Worm (Caenorhabditis elegans) whole organism, L4 larva: Measurements from ENCODE around the gene npr-17.

Experiments used
- F44E2.7 ChIP-seq: fragments of 200-800 bp; sonication (Bioruptor generic); IDR thresholded peaks from 2 replicates; pipeline ENCODE4 v2.1.2; 2022; ENCODE audit warnings: missing genetic modification characterization, missing compliant biosample characterization
- R02D3.7 ChIP-seq: fragments of 150-350 bp; sonication (generic microtip); optimal IDR thresholded peaks from 3 replicates; lab custom pipeline; 2014; ENCODE audit warnings: missing biosample characterization, missing genetic modification characterization
- Y48G9A.11 ChIP-seq: fragments of 200-800 bp; sonication (Bioruptor generic); IDR thresholded peaks from 2 replicates; pipeline ENCODE4 v1.3.6; 2022; ENCODE audit warnings: missing genetic modification reagents, missing genetic modification characterization, missing compliant biosample characterization
- Y75B8A.6 ChIP-seq: fragments of 200-800 bp; sonication (Bioruptor generic); IDR thresholded peaks from 2 replicates; pipeline ENCODE4 v1.3.6; 2022; ENCODE audit warnings: missing genetic modification reagents, missing genetic modification characterization, missing compliant biosample characterization
- ZK337.2 ChIP-seq: fragments of 200-800 bp; sonication (Bioruptor generic); IDR thresholded peaks from 2 replicates; pipeline ENCODE4 v1.3.6; 2022; ENCODE audit warnings: missing genetic modification reagents, missing genetic modification characterization, missing compliant biosample characterization
- ZK546.5 ChIP-seq, 2 experiments: sonication (generic microtip); optimal IDR thresholded peaks; 2 replicates each; lab custom pipeline; 2017; ENCODE audit warnings: missing biosample characterization in 2 of 2, missing genetic modification characterization in 2 of 2
- aha-1 ChIP-seq: fragments of 150-350 bp; peaks from one replicate; lab custom pipeline; 2014; ENCODE audit warnings: missing biosample characterization, missing genetic modification characterization
- ama-1 ChIP-seq: fragments of 150-350 bp; optimal IDR thresholded peaks from 2 replicates; lab custom pipeline; 2014; ENCODE audit warnings: inconsistent platforms, mixed read lengths
- arid-1 ChIP-seq: fragments of 200-800 bp; sonication (Bioruptor generic); conservative IDR thresholded peaks from 2 replicates; pipeline ENCODE4 v1.3.6; 2022; ENCODE audit warnings: missing genetic modification reagents, missing genetic modification characterization, missing compliant biosample characterization
- ceh-20 ChIP-seq: fragments of 200-800 bp; sonication (Bioruptor generic); IDR thresholded peaks from 2 replicates; pipeline ENCODE4 v1.3.6; 2022; ENCODE audit warnings: missing genetic modification reagents, missing genetic modification characterization, missing compliant biosample characterization
- ceh-62 ChIP-seq: sonication (generic microtip); optimal IDR thresholded peaks from 2 replicates; lab custom pipeline; 2017; ENCODE audit warnings: missing biosample characterization, missing genetic modification characterization
- cey-2 ChIP-seq: sonication (generic microtip); optimal IDR thresholded peaks from 3 replicates; lab custom pipeline; 2017; ENCODE audit warnings: missing genetic modification characterization, mild to moderate bottlenecking, missing compliant biosample characterization, antibody characterized with exemption, borderline replicate concordance; ENCODE audit not compliant: insufficient read depth
- daf-12 ChIP-seq: fragments of 150-350 bp; optimal IDR thresholded peaks from 2 replicates; lab custom pipeline; 2014; ENCODE audit warnings: missing biosample characterization, missing genetic modification reagents, missing genetic modification characterization
- daf-16 ChIP-seq, 3 experiments: sonication (generic microtip); optimal IDR thresholded peaks; 2 replicates each; lab custom pipeline; 2016 to 2017; ENCODE audit warnings: missing genetic modification characterization in 3 of 3, missing genetic modification reagents in 3 of 3, mild to moderate bottlenecking in 2 of 3, missing compliant biosample characterization in 2 of 3, missing biosample characterization in 1 of 3, moderate library complexity in 1 of 3
- dmd-6 ChIP-seq: fragments of 200-800 bp; sonication (Bioruptor generic); IDR thresholded peaks from 2 replicates; pipeline ENCODE4 v1.3.6; 2022; ENCODE audit warnings: missing genetic modification reagents, missing genetic modification characterization, missing compliant biosample characterization
- dmd-8 ChIP-seq: fragments of 200-800 bp; sonication (Bioruptor generic); IDR thresholded peaks from 2 replicates; pipeline ENCODE4 v1.3.6; 2022; ENCODE audit warnings: missing genetic modification characterization, missing compliant biosample characterization
- dmd-9 ChIP-seq: fragments of 200-800 bp; sonication (Bioruptor generic); IDR thresholded peaks from 2 replicates; pipeline ENCODE4 v1.3.6; 2022; ENCODE audit warnings: missing genetic modification reagents, missing genetic modification characterization, missing compliant biosample characterization
- duxl-1 ChIP-seq: sonication (generic microtip); optimal IDR thresholded peaks from 2 replicates; lab custom pipeline; 2016; ENCODE audit warnings: mild to moderate bottlenecking, missing genetic modification characterization, moderate library complexity, missing compliant biosample characterization; ENCODE audit not compliant: poor library complexity
- egl-27 ChIP-seq: sonication (generic microtip); optimal IDR thresholded peaks from 3 replicates; lab custom pipeline; 2017; ENCODE audit warnings: missing biosample characterization, missing genetic modification reagents, missing genetic modification characterization
- fos-1 ChIP-seq: fragments of 150-350 bp; optimal IDR thresholded peaks from 2 replicates; lab custom pipeline; 2014; ENCODE audit warnings: missing biosample characterization, missing genetic modification characterization
- hlh-30 ChIP-seq: sonication (generic microtip); optimal IDR thresholded peaks from 2 replicates; lab custom pipeline; 2017; ENCODE audit warnings: antibody characterized with exemption, mild to moderate bottlenecking, missing genetic modification characterization, missing compliant biosample characterization; ENCODE audit not compliant: insufficient read depth
- lim-7 ChIP-seq: fragments of 200-800 bp; sonication (Bioruptor generic); IDR thresholded peaks from 2 replicates; pipeline ENCODE4 v1.3.6; 2022; ENCODE audit warnings: missing genetic modification characterization, missing compliant biosample characterization
- lin-13 ChIP-seq: fragments of 150-350 bp; optimal IDR thresholded peaks from 2 replicates; lab custom pipeline; 2014; ENCODE audit warnings: missing biosample characterization, missing genetic modification reagents, missing genetic modification characterization
- lin-15B ChIP-seq: fragments of 150-350 bp; sonication (generic microtip); optimal IDR thresholded peaks from 3 replicates; lab custom pipeline; 2014; ENCODE audit warnings: missing biosample characterization, missing genetic modification characterization
- lin-38 ChIP-seq: fragments of 200-800 bp; sonication (Bioruptor generic); IDR thresholded peaks from 2 replicates; pipeline ENCODE4 v1.3.6; 2022; ENCODE audit warnings: missing genetic modification reagents, missing genetic modification characterization, missing compliant biosample characterization
- lin-39 ChIP-seq: fragments of 150-350 bp; optimal IDR thresholded peaks from 2 replicates; lab custom pipeline; 2014; ENCODE audit warnings: missing biosample characterization, missing genetic modification reagents, missing genetic modification characterization
- madf-5 ChIP-seq, 2 experiments: fragments of 200-800 bp; sonication (Bioruptor generic); IDR thresholded peaks; 2 replicates each; pipeline ENCODE4 v1.3.6; 2022; ENCODE audit warnings: missing compliant biosample characterization in 2 of 2, missing genetic modification characterization in 2 of 2
- madf-9 ChIP-seq: fragments of 200-800 bp; sonication (Bioruptor generic); conservative IDR thresholded peaks from 2 replicates; pipeline ENCODE4 v1.3.6; 2022; ENCODE audit warnings: missing genetic modification reagents, missing genetic modification characterization, missing compliant biosample characterization
- mdl-1 ChIP-seq, 2 experiments: fragments of 150-350 bp in 1 of 2; sonication (generic microtip) in 1 of 2; optimal IDR thresholded peaks; 2 replicates each; lab custom pipeline; 2014 to 2017; ENCODE audit warnings: missing biosample characterization in 2 of 2, missing genetic modification characterization in 2 of 2
- mxl-3 ChIP-seq: fragments of 200-800 bp; sonication (Bioruptor generic); optimal IDR thresholded peaks from 2 replicates; lab custom pipeline; 2018; ENCODE audit warnings: mild to moderate bottlenecking, missing genetic modification characterization, missing compliant biosample characterization
- nhr-11 ChIP-seq: fragments of 150-350 bp; optimal IDR thresholded peaks from 2 replicates; lab custom pipeline; 2014; ENCODE audit warnings: missing biosample characterization, missing genetic modification characterization
- nhr-25 ChIP-seq: sonication (generic microtip); optimal IDR thresholded peaks from 2 replicates; lab custom pipeline; 2017; ENCODE audit warnings: missing genetic modification characterization, mild to moderate bottlenecking, missing compliant biosample characterization, antibody characterized with exemption, moderate library complexity, borderline replicate concordance; ENCODE audit not compliant: insufficient read depth
- nhr-41 ChIP-seq: fragments of 200-800 bp; sonication (Bioruptor generic); IDR thresholded peaks from 2 replicates; pipeline ENCODE4 v1.3.6; 2022; ENCODE audit warnings: missing genetic modification reagents, missing genetic modification characterization, missing compliant biosample characterization
- nhr-6 ChIP-seq: fragments of 150-350 bp; optimal IDR thresholded peaks from 2 replicates; lab custom pipeline; 2014; ENCODE audit warnings: missing biosample characterization, missing genetic modification characterization
- rbr-2 ChIP-seq: sonication (generic microtip); optimal IDR thresholded peaks from 2 replicates; lab custom pipeline; 2016; ENCODE audit warnings: missing genotype, missing genetic modification characterization, missing compliant biosample characterization
- saeg-2 ChIP-seq: fragments of 200-800 bp; sonication (Bioruptor generic); IDR thresholded peaks from 2 replicates; pipeline ENCODE4 v1.3.6; 2022; ENCODE audit warnings: missing genetic modification reagents, missing genetic modification characterization, missing compliant biosample characterization
- set-16 ChIP-seq: fragments of 200-800 bp; sonication (Bioruptor generic); IDR thresholded peaks from 2 replicates; pipeline ENCODE4 v1.3.6; 2022; ENCODE audit warnings: missing genetic modification reagents, missing genetic modification characterization, missing compliant biosample characterization
- skn-1 ChIP-seq: fragments of 150-350 bp; optimal IDR thresholded peaks from 2 replicates; lab custom pipeline; 2014; ENCODE audit warnings: missing biosample characterization, missing genetic modification characterization
- snpc-1.2 ChIP-seq: fragments of 200-800 bp; sonication (Bioruptor generic); IDR thresholded peaks from 2 replicates; pipeline ENCODE4 v1.3.6; 2022; ENCODE audit warnings: missing genetic modification reagents, missing genetic modification characterization, missing compliant biosample characterization
- snpc-4 ChIP-seq: fragments of 150-350 bp; optimal IDR thresholded peaks from 2 replicates; lab custom pipeline; 2014; ENCODE audit warnings: missing biosample characterization, missing genetic modification characterization
- spr-3 ChIP-seq: fragments of 200-800 bp; sonication (Bioruptor generic); optimal IDR thresholded peaks from 2 replicates; lab custom pipeline; 2018; ENCODE audit warnings: mild to moderate bottlenecking, missing genetic modification characterization, missing compliant biosample characterization
- unc-39 ChIP-seq: sonication (generic microtip); optimal IDR thresholded peaks from 2 replicates; lab custom pipeline; 2017; ENCODE audit warnings: missing biosample characterization, missing genetic modification characterization
- unc-62 ChIP-seq, 3 experiments: fragments of 150-350 bp in 1 of 3; sonication (generic microtip); optimal IDR thresholded peaks in 2 of 3; peaks in 1 of 3; 1 replicate in 1 of 3; 2 replicates in 2 of 3; lab custom pipeline; 2014 to 2017; ENCODE audit warnings: missing biosample characterization in 3 of 3, missing genetic modification characterization in 3 of 3, missing genetic modification reagents in 3 of 3, missing genotype in 1 of 3
- vab-7 ChIP-seq: fragments of 200-800 bp; sonication (Bioruptor generic); IDR thresholded peaks from 2 replicates; pipeline ENCODE4 v1.3.6; 2022; ENCODE audit warnings: missing genetic modification reagents, missing genetic modification characterization, missing compliant biosample characterization
- zfp-3 ChIP-seq: fragments of 200-800 bp; sonication (Bioruptor generic); conservative IDR thresholded peaks from 2 replicates; pipeline ENCODE4 v1.3.6; 2022; ENCODE audit warnings: missing genetic modification reagents, missing genetic modification characterization, missing compliant biosample characterization

The npr-17 gene

ce11 chrIII:7978289-7978688 lies 18.0 kb downstream of the npr-17 start (continued):
- TF ChIP-seq hlh-30 (tag; lab: Kevin White, UChicago) (peak; percentile 0), daf-16 (GFP tag; optimal IDR thresholded peaks at IDR 0.05; lab: Kevin White, UChicago) (no peak), daf-16 (tag; optimal IDR thresholded peaks at IDR 0.05; lab: Kevin White, UChicago) (peak; percentile 15), lin-13 (no peak), egl-27 (tag; lab: Kevin White, UChicago) (no peak), aha-1 (peak; percentile 60), zfp-3 (no peak; the same call in 1 of the 2 replicates), lin-15B (tag; lab: Kevin White, UChicago) (no peak), nhr-41 (GFP tag; lab: Robert Waterston, UW) (no peak), lin-38 (GFP tag; lab: Robert Waterston, UW) (no peak), duxl-1 (peak; percentile 25), snpc-1.2 (GFP tag; lab: Robert Waterston, UW) (no peak), saeg-2 (GFP tag; lab: Robert Waterston, UW) (no peak), dmd-8 (GFP tag; lab: Robert Waterston, UW) (0 out of 2 replicates have a peak, but pooled peaks have one; percentile 38), Y75B8A.6 (GFP tag; lab: Robert Waterston, UW) (no peak), arid-1 (GFP tag; lab: Robert Waterston, UW) (0 out of 2 replicates have a peak, but pooled peaks have one; percentile 13), ama-1 (lab: Kevin White, UChicago) (no peak), dmd-6 (GFP tag; lab: Robert Waterston, UW) (0 out of 2 replicates have a peak, but pooled peaks have one; percentile 15), unc-62 (GFP tag; optimal IDR thresholded peaks at IDR 0.05 in 1 of 2; lab: Kevin White, UChicago) (peak in 1 of 2 experiments; percentile 57), unc-62 (tag; optimal IDR thresholded peaks at IDR 0.05; lab: Kevin White, UChicago) (no peak), madf-9 (GFP tag; lab: Robert Waterston, UW) (peak; percentile 38; the same call in 1 of the 2 replicates), skn-1 (tag; lab: Kevin White, UChicago) (no peak), ceh-20 (GFP tag; lab: Robert Waterston, UW) (peak; percentile 31; the same call in 1 of the 2 replicates), mxl-3 (GFP tag; lab: Kevin White, UChicago) (peak; percentile 23), spr-3 (GFP tag; lab: Kevin White, UChicago) (no peak), nhr-6 (tag; lab: Kevin White, UChicago) (no peak), lim-7 (GFP tag; lab: Robert Waterston, UW) (peak; percentile 57; the same call in 1 of the 2 replicates)

- TF ChIP-seq lin-39 = no peak
- TF ChIP-seq saeg-2 (GFP tag; lab: Robert Waterston, UW) = no peak
- no peak for TF ChIP-seq ceh-20 (GFP tag; lab: Robert Waterston, UW)
- TF ChIP-seq mdl-1 (tag; optimal IDR thresholded peaks at IDR 0.05; lab: Kevin White, UChicago) = no peak
- TF ChIP-seq cey-2 (tag; lab: Kevin White, UChicago) = no peak
- no peak for TF ChIP-seq snpc-4 (tag; lab: Kevin White, UChicago)
- no peak for TF ChIP-seq dmd-9 (GFP tag; lab: Robert Waterston, UW)
Observed at ce11 chrIII:7977777-7978176, 18.5 kb downstream of the npr-17 start, which contains the start of gene C06G4.4. Gene C06G4.4 (minus strand): TSS chrIII:7977812.

ce11 chrIII:7977224-7977623 lies 19.0 kb downstream of the npr-17 start:
- TF ChIP-seq fos-1 (tag; lab: Kevin White, UChicago) (no peak), set-16 (GFP tag; lab: Robert Waterston, UW) (no peak), dmd-8 (GFP tag; lab: Robert Waterston, UW) (0 out of 2 replicates have a peak, but pooled peaks have one; percentile 39), mxl-3 (GFP tag; lab: Kevin White, UChicago) (no peak), lin-38 (GFP tag; lab: Robert Waterston, UW) (peak; percentile 44; the same call in 1 of the 2 replicates), ama-1 (lab: Kevin White, UChicago) (peak; percentile 89), snpc-1.2 (GFP tag; lab: Robert Waterston, UW) (no peak; the same call in 1 of the 2 replicates), hlh-30 (tag; lab: Kevin White, UChicago) (no peak), nhr-11 (no peak), ZK546.5 (tag; optimal IDR thresholded peaks at IDR 0.05; lab: Kevin White, UChicago) (no peak), lim-7 (GFP tag; lab: Robert Waterston, UW) (no peak), F44E2.7 (GFP tag; lab: Robert Waterston, UW) (no peak), ZK337.2 (GFP tag; lab: Robert Waterston, UW) (no peak), unc-39 (tag; lab: Kevin White, UChicago) (no peak), nhr-25 (tag; lab: Kevin White, UChicago) (no peak), Y48G9A.11 (GFP tag; lab: Robert Waterston, UW) (no peak), R02D3.7 (tag; lab: Kevin White, UChicago) (no peak), rbr-2 (tag; lab: Kevin White, UChicago) (no peak), ceh-62 (tag; lab: Kevin White, UChicago) (no peak), madf-5 (GFP tag; IDR thresholded peaks at IDR 0.05; lab: Robert Waterston, UW) (no peak), vab-7 (GFP tag; lab: Robert Waterston, UW) (0 out of 2 replicates have a peak, but pooled peaks have one; percentile 23), duxl-1 (peak; percentile 83), daf-12 (no peak)
